Fruit fly (Drosophila melanogaster) whole organism, adult: Measurements from ENCODE around the gene CG9705.

Experiments used
- CG11617 ChIP-seq: fragments of 200-800 bp; sonication (Bioruptor generic); optimal IDR thresholded peaks from 2 replicates; lab custom pipeline; 2017; ENCODE audit warnings: mild to moderate bottlenecking, missing biosample characterization, missing genetic modification reagents, missing genetic modification characterization
- CG12768 ChIP-seq: fragments of 200-800 bp; sonication (Bioruptor generic); optimal IDR thresholded peaks from 2 replicates; lab custom pipeline; 2017; ENCODE audit warnings: missing biosample characterization, missing genetic modification characterization, mild to moderate bottlenecking, moderate library complexity, missing genetic modification reagents
- CG14711 ChIP-seq: fragments of 200-800 bp; sonication (Bioruptor generic); optimal IDR thresholded peaks from 2 replicates; lab custom pipeline; 2018; ENCODE audit warnings: missing biosample characterization, mild to moderate bottlenecking, missing genetic modification characterization, moderate library complexity
- CG1620 ChIP-seq: fragments of 200-800 bp; sonication (Bioruptor generic); optimal IDR thresholded peaks from 2 replicates; lab custom pipeline; 2016; ENCODE audit warnings: missing biosample characterization, missing genetic modification characterization
- CG33017 ChIP-seq: fragments of 200-800 bp; sonication (Bioruptor generic); optimal IDR thresholded peaks from 2 replicates; lab custom pipeline; 2018; ENCODE audit warnings: missing biosample characterization, mild to moderate bottlenecking, missing genetic modification characterization, moderate library complexity
- CG5204 ChIP-seq: fragments of 200-800 bp; sonication (Bioruptor generic); optimal IDR thresholded peaks from 2 replicates; lab custom pipeline; 2016; ENCODE audit warnings: missing biosample characterization, missing genetic modification characterization
- CG7045 ChIP-seq: fragments of 200-800 bp; sonication (Bioruptor generic); optimal IDR thresholded peaks from 2 replicates; lab custom pipeline; 2017; ENCODE audit warnings: missing biosample characterization, mild to moderate bottlenecking, missing genetic modification characterization
- CG7101 ChIP-seq: fragments of 200-800 bp; sonication (Bioruptor generic); optimal IDR thresholded peaks from 2 replicates; lab custom pipeline; 2018; ENCODE audit warnings: missing biosample characterization, mild to moderate bottlenecking, missing genetic modification characterization, moderate library complexity
- Clk ChIP-seq: fragments of 200-800 bp; sonication (Bioruptor generic); optimal IDR thresholded peaks from 2 replicates; lab custom pipeline; 2017; ENCODE audit warnings: missing biosample characterization, missing genetic modification characterization
- Crg-1 ChIP-seq: fragments of 200-800 bp; sonication (Bioruptor generic); optimal IDR thresholded peaks from 2 replicates; lab custom pipeline; 2016; ENCODE audit warnings: missing biosample characterization, missing genetic modification characterization
- Hr96 ChIP-seq: fragments of 200-800 bp; sonication (Bioruptor generic); optimal IDR thresholded peaks from 2 replicates; lab custom pipeline; 2016; ENCODE audit warnings: missing biosample characterization, missing genetic modification characterization
- Mnt ChIP-seq: fragments of 200-800 bp; sonication (Bioruptor generic); optimal IDR thresholded peaks from 2 replicates; lab custom pipeline; 2016; ENCODE audit warnings: missing biosample characterization, mild to moderate bottlenecking, missing genetic modification characterization
- bab1 ChIP-seq: fragments of 200-800 bp; sonication (Bioruptor generic); optimal IDR thresholded peaks from 3 replicates; lab custom pipeline; 2019; ENCODE audit warnings: missing biosample characterization, mild to moderate bottlenecking, missing genetic modification characterization, moderate library complexity
- cic ChIP-seq: fragments of 200-800 bp; sonication (Bioruptor generic); optimal IDR thresholded peaks from 2 replicates; lab custom pipeline; 2017; ENCODE audit warnings: missing biosample characterization, mild to moderate bottlenecking, missing genetic modification characterization, moderate library complexity
- cnc ChIP-seq, 2 experiments: fragments of >200 bp; optimal IDR thresholded peaks; 2 replicates each; lab custom pipeline; 2017
- kay ChIP-seq: fragments of 200-800 bp; sonication (Bioruptor generic); peaks from one replicate; lab custom pipeline; 2016; ENCODE audit warnings: missing biosample characterization, missing genetic modification characterization, borderline replicate concordance
- ovo ChIP-seq: fragments of 200-800 bp; sonication (Bioruptor generic); optimal IDR thresholded peaks from 2 replicates; lab custom pipeline; 2016; ENCODE audit warnings: missing biosample characterization, missing genetic modification characterization
- pad ChIP-seq: fragments of 200-800 bp; sonication (Bioruptor generic); optimal IDR thresholded peaks from 3 replicates; lab custom pipeline; 2017; ENCODE audit warnings: missing biosample characterization, missing genetic modification characterization, mild to moderate bottlenecking, moderate library complexity, missing genetic modification reagents
- tj ChIP-seq: fragments of 200-800 bp; sonication (Bioruptor generic); optimal IDR thresholded peaks from 3 replicates; lab custom pipeline; 2017; ENCODE audit warnings: missing biosample characterization, mild to moderate bottlenecking, missing genetic modification characterization, moderate library complexity
- toe ChIP-seq: fragments of 200-800 bp; sonication (Bioruptor generic); optimal IDR thresholded peaks from 2 replicates; lab custom pipeline; 2016; ENCODE audit warnings: missing biosample characterization, missing genetic modification characterization

Gene CG9705

dm6 chr3L:16779704-16780173 lies at the start of gene CG9705, which contains the start of gene mus302:
CG9705 (plus strand) TSS chr3L:16780100.
mus302 (minus strand) TSS chr3L:16779736.
- TF ChIP-seq kay = no peak
- TF ChIP-seq bab1 (GFP tag; lab: Kevin White, UChicago) = no peak
- TF ChIP-seq Hr96 (GFP tag; lab: Kevin White, UChicago) = no peak
- TF ChIP-seq tj (GFP tag; lab: Kevin White, UChicago) = no peak
- TF ChIP-seq CG12768 (GFP tag; lab: Kevin White, UChicago) = peak; percentile 25
- TF ChIP-seq toe = no peak
- no peak for TF ChIP-seq CG5204 (GFP tag; lab: Kevin White, UChicago)
- no peak for TF ChIP-seq Mnt (GFP tag; lab: Kevin White, UChicago)
- TF ChIP-seq CG11617 (GFP tag; lab: Kevin White, UChicago) = peak; percentile 51
- TF ChIP-seq ovo (GFP tag; lab: Kevin White, UChicago) = no peak
- no peak for TF ChIP-seq CG7045 (GFP tag; lab: Kevin White, UChicago)
- no peak for TF ChIP-seq Clk (GFP tag; lab: Kevin White, UChicago)
- TF ChIP-seq pad (GFP tag; lab: Kevin White, UChicago) = peak; percentile 15
- TF ChIP-seq CG33017 (tag; lab: Kevin White, UChicago) = no peak
- no peak for TF ChIP-seq Crg-1 (GFP tag; lab: Kevin White, UChicago)
- TF ChIP-seq cic = no peak
- TF ChIP-seq cnc (optimal IDR thresholded peaks at IDR 0.05; lab: Kevin White, UChicago) = no peak
- peak; percentile 48 for TF ChIP-seq CG7101 (tag; lab: Kevin White, UChicago)
- TF ChIP-seq CG1620 = peak; percentile 44
- peak; percentile 32 for TF ChIP-seq CG14711

- TF ChIP-seq bab1 (GFP tag; lab: Kevin White, UChicago) = peak; percentile 29
- no peak for TF ChIP-seq CG12768 (GFP tag; lab: Kevin White, UChicago)
- no peak for TF ChIP-seq CG11617 (GFP tag; lab: Kevin White, UChicago)
- no peak for TF ChIP-seq CG7045 (GFP tag; lab: Kevin White, UChicago)
- no peak for TF ChIP-seq CG7101 (tag; lab: Kevin White, UChicago)
- TF ChIP-seq Mnt (GFP tag; lab: Kevin White, UChicago) = peak; percentile 98
- TF ChIP-seq pad (GFP tag; lab: Kevin White, UChicago) = no peak
- no peak for TF ChIP-seq cnc (optimal IDR thresholded peaks at IDR 0.05; lab: Kevin White, UChicago)
- TF ChIP-seq tj (GFP tag; lab: Kevin White, UChicago) = no peak
- peak; percentile 25 for TF ChIP-seq kay
- TF ChIP-seq CG14711 = no peak
- no peak for TF ChIP-seq cic
- no peak for TF ChIP-seq Hr96 (GFP tag; lab: Kevin White, UChicago)
Measured at dm6 chr3L:16730645-16731044, 49.3 kb upstream of the CG9705 start, which contains the start of gene Dbp73D. Dbp73D (minus strand) TSS chr3L:16730818.

- TF ChIP-seq Mnt (GFP tag; lab: Kevin White, UChicago) (no peak), toe (no peak), CG1620 (no peak), CG33017 (tag; lab: Kevin White, UChicago) (no peak), Clk (GFP tag; lab: Kevin White, UChicago) (no peak), CG14711 (no peak), pad (GFP tag; lab: Kevin White, UChicago) (no peak), kay (peak; percentile 35)
Measured at dm6 chr3L:16733246-16733645, 46.7 kb upstream of the CG9705 start, which contains the start of gene CG9701. CG9701 (plus strand) TSS chr3L:16733546.

dm6 chr3L:16741660-16742059 lies 38.2 kb upstream of the CG9705 start:
- no peak for TF ChIP-seq kay
- TF ChIP-seq tj (GFP tag; lab: Kevin White, UChicago) = no peak
- TF ChIP-seq toe = no peak
- TF ChIP-seq ovo (GFP tag; lab: Kevin White, UChicago) = no peak
- TF ChIP-seq CG1620 = no peak
- TF ChIP-seq CG5204 (GFP tag; lab: Kevin White, UChicago) = no peak
- no peak for TF ChIP-seq CG33017 (tag; lab: Kevin White, UChicago)

- TF ChIP-seq CG5204 (GFP tag; lab: Kevin White, UChicago) (no peak), cnc (optimal IDR thresholded peaks at IDR 0.05; lab: Kevin White, UChicago) (no peak), CG7101 (tag; lab: Kevin White, UChicago) (no peak)
Measured at dm6 chr3L:16743906-16744704, 35.8 kb upstream of the CG9705 start.

- TF ChIP-seq pad (GFP tag; lab: Kevin White, UChicago) = no peak
Measured at dm6 chr3L:16746586-16747383, 33.1 kb upstream of the CG9705 start.
